Worm (Caenorhabditis elegans) whole organism, young adult: ENCODE data around the gene let-19.
A peak's percentile ranks its signal among the peaks of the same experiment; 100 is the strongest.

Source experiments
- B0019.2 ChIP-seq: fragments of 200-800 bp; sonication (Bioruptor generic); conservative IDR thresholded peaks from 2 replicates; pipeline ENCODE4 v1.3.6; 2022; ENCODE audit warnings: missing genetic modification reagents, missing genetic modification characterization, missing compliant biosample characterization
- F23B12.7 ChIP-seq: sonication (generic microtip); optimal IDR thresholded peaks from 2 replicates; lab custom pipeline; 2017; ENCODE audit warnings: missing genetic modification characterization, mild to moderate bottlenecking, missing compliant biosample characterization, antibody characterized with exemption, moderate library complexity; ENCODE audit not compliant: insufficient read depth
- F37B4.10 ChIP-seq: fragments of 200-800 bp; sonication (Bioruptor generic); IDR thresholded peaks from 2 replicates; pipeline ENCODE4 v1.3.6; 2022; ENCODE audit warnings: missing genetic modification characterization, missing compliant biosample characterization
- F39B2.1 ChIP-seq: fragments of 200-800 bp; sonication (Bioruptor generic); IDR thresholded peaks from 2 replicates; pipeline ENCODE4 v1.3.6; 2022; ENCODE audit warnings: missing genetic modification reagents, missing genetic modification characterization, missing compliant biosample characterization
- F52B5.7 ChIP-seq: sonication (generic microtip); optimal IDR thresholded peaks from 2 replicates; lab custom pipeline; 2016; ENCODE audit warnings: mild to moderate bottlenecking, missing genetic modification characterization, missing compliant biosample characterization
- F55B11.4 ChIP-seq: sonication (generic microtip); optimal IDR thresholded peaks from 2 replicates; lab custom pipeline; 2016; ENCODE audit warnings: missing compliant biosample characterization, missing genetic modification characterization, borderline replicate concordance; ENCODE audit not compliant: insufficient read depth
- T07F8.4 ChIP-seq: sonication (generic microtip); optimal IDR thresholded peaks from 2 replicates; lab custom pipeline; 2016; ENCODE audit warnings: mild to moderate bottlenecking, missing genetic modification characterization, moderate library complexity, missing compliant biosample characterization
- T26A5.8 ChIP-seq: sonication (generic microtip); optimal IDR thresholded peaks from 2 replicates; lab custom pipeline; 2016; ENCODE audit warnings: missing genetic modification characterization, missing compliant biosample characterization
- Y53F4B.3 ChIP-seq: fragments of 200-800 bp; sonication (Bioruptor generic); IDR thresholded peaks from 2 replicates; pipeline ENCODE4 v1.3.6; 2022; ENCODE audit warnings: missing genetic modification reagents, missing genetic modification characterization, missing compliant biosample characterization
- Y53G8AR.9 ChIP-seq: fragments of 200-800 bp; sonication (Bioruptor generic); conservative IDR thresholded peaks from 2 replicates; pipeline ENCODE4 v1.3.6; 2022; ENCODE audit warnings: missing genetic modification reagents, missing genetic modification characterization, missing compliant biosample characterization
- ZK185.1 ChIP-seq: sonication (generic microtip); optimal IDR thresholded peaks from 2 replicates; lab custom pipeline; 2016; ENCODE audit warnings: mild to moderate bottlenecking, missing genetic modification characterization, missing compliant biosample characterization; ENCODE audit not compliant: poor library complexity, severe bottlenecking
- ama-1 ChIP-seq, 3 experiments: fragments of 150-350 bp in 1 of 3; sonication (generic microtip) in 2 of 3; optimal IDR thresholded peaks; 2 replicates each; lab custom pipeline; 2014 to 2018; ENCODE audit warnings: missing biosample characterization in 2 of 3, missing genetic modification characterization in 2 of 3, missing genetic modification reagents in 2 of 3
- atf-7 ChIP-seq: sonication (generic microtip); optimal IDR thresholded peaks from 2 replicates; lab custom pipeline; 2017; ENCODE audit warnings: mild to moderate bottlenecking, missing genetic modification characterization, missing compliant biosample characterization
- athp-1 ChIP-seq: sonication (generic microtip); optimal IDR thresholded peaks from 2 replicates; lab custom pipeline; 2017; ENCODE audit warnings: mild to moderate bottlenecking, missing genetic modification characterization, missing compliant biosample characterization
- bed-2 ChIP-seq: fragments of 200-800 bp; sonication (Bioruptor generic); IDR thresholded peaks from 2 replicates; pipeline ENCODE4 v1.3.6; 2022; ENCODE audit warnings: missing genetic modification reagents, missing genetic modification characterization, missing compliant biosample characterization
- ccch-3 ChIP-seq: fragments of 200-800 bp; sonication (Bioruptor generic); optimal IDR thresholded peaks from 2 replicates; lab custom pipeline; 2018; ENCODE audit warnings: mild to moderate bottlenecking, missing genetic modification characterization, missing compliant biosample characterization
- cebp-2 ChIP-seq: fragments of 200-800 bp; sonication (Bioruptor generic); IDR thresholded peaks from 2 replicates; pipeline ENCODE4 v1.3.6; 2022; ENCODE audit warnings: missing genetic modification characterization, missing compliant biosample characterization
- chd-7 ChIP-seq: sonication (generic microtip); optimal IDR thresholded peaks from 2 replicates; lab custom pipeline; 2016; ENCODE audit warnings: mild to moderate bottlenecking, missing genetic modification characterization, moderate library complexity, missing compliant biosample characterization
- die-1 ChIP-seq: sonication (generic microtip); optimal IDR thresholded peaks from 2 replicates; lab custom pipeline; 2016; ENCODE audit warnings: missing genotype, mild to moderate bottlenecking, missing genetic modification characterization, missing compliant biosample characterization
- dpff-1 ChIP-seq: sonication (generic microtip); optimal IDR thresholded peaks from 2 replicates; lab custom pipeline; 2017; ENCODE audit warnings: mild to moderate bottlenecking, missing genetic modification characterization, missing compliant biosample characterization
- ekl-4 ChIP-seq: fragments of 200-800 bp; sonication (Bioruptor generic); IDR thresholded peaks from 2 replicates; pipeline ENCODE4 v1.3.6; 2022; ENCODE audit warnings: missing genetic modification reagents, missing genetic modification characterization, missing compliant biosample characterization
- ets-4 ChIP-seq: fragments of 200-800 bp; sonication (Bioruptor generic); optimal IDR thresholded peaks from 2 replicates; lab custom pipeline; 2018; ENCODE audit warnings: mild to moderate bottlenecking, missing genetic modification characterization, missing compliant biosample characterization
- fkh-3 ChIP-seq: sonication (generic microtip); optimal IDR thresholded peaks from 2 replicates; lab custom pipeline; 2016; ENCODE audit warnings: mild to moderate bottlenecking, missing genetic modification characterization, missing compliant biosample characterization
- gei-17 ChIP-seq: fragments of 200-800 bp; sonication (Bioruptor generic); optimal IDR thresholded peaks from 2 replicates; lab custom pipeline; 2018; ENCODE audit warnings: mild to moderate bottlenecking, missing genetic modification characterization, missing compliant biosample characterization
- hlh-26 ChIP-seq: fragments of 200-800 bp; sonication (Bioruptor generic); conservative IDR thresholded peaks from 2 replicates; pipeline ENCODE4 v1.3.6; 2022; ENCODE audit warnings: missing genetic modification reagents, missing genetic modification characterization, missing compliant biosample characterization
- hmg-1.2 ChIP-seq: fragments of 200-800 bp; sonication (Bioruptor generic); IDR thresholded peaks from 2 replicates; pipeline ENCODE4 v1.3.6; 2022; ENCODE audit warnings: missing genetic modification reagents, missing genetic modification characterization, missing compliant biosample characterization
- let-526 ChIP-seq: fragments of 200-800 bp; sonication (Bioruptor generic); IDR thresholded peaks from 2 replicates; pipeline ENCODE4 v1.3.6; 2022; ENCODE audit warnings: missing genetic modification reagents, missing genetic modification characterization, missing compliant biosample characterization
- let-607 ChIP-seq, 2 experiments: fragments of 200-800 bp in 1 of 2; sonication (Bioruptor generic) in 1 of 2; sonication (generic microtip) in 1 of 2; optimal IDR thresholded peaks; 2 replicates each; lab custom pipeline; 2016 to 2018; ENCODE audit warnings: mild to moderate bottlenecking in 2 of 2, missing compliant biosample characterization in 2 of 2, missing genetic modification characterization in 2 of 2, moderate library complexity in 2 of 2, missing genotype in 1 of 2
- lin-26 ChIP-seq: fragments of 200-800 bp; sonication (Bioruptor generic); IDR thresholded peaks from 2 replicates; pipeline ENCODE4 v1.3.6; 2022; ENCODE audit warnings: missing genetic modification reagents, missing genetic modification characterization, missing compliant biosample characterization
- lin-40 ChIP-seq: sonication (generic microtip); optimal IDR thresholded peaks from 2 replicates; lab custom pipeline; 2016; ENCODE audit warnings: missing genetic modification characterization, mild to moderate bottlenecking, missing compliant biosample characterization, missing genotype, missing genetic modification reagents
- lsl-1 ChIP-seq: fragments of 200-800 bp; sonication (Bioruptor generic); optimal IDR thresholded peaks from 2 replicates; lab custom pipeline; 2018; ENCODE audit warnings: mild to moderate bottlenecking, missing genetic modification characterization, moderate library complexity, missing compliant biosample characterization
- lsy-27 ChIP-seq: sonication (generic microtip); optimal IDR thresholded peaks from 2 replicates; lab custom pipeline; 2017; ENCODE audit warnings: missing genetic modification characterization, mild to moderate bottlenecking, missing compliant biosample characterization, antibody characterized with exemption, missing genotype, borderline replicate concordance; ENCODE audit not compliant: insufficient read depth
- madf-6 ChIP-seq: fragments of 200-800 bp; sonication (Bioruptor generic); IDR thresholded peaks from 2 replicates; pipeline ENCODE4 v1.3.6; 2022; ENCODE audit warnings: missing genetic modification reagents, missing genetic modification characterization, missing compliant biosample characterization
- mxl-1 ChIP-seq: sonication (generic microtip); optimal IDR thresholded peaks from 2 replicates; lab custom pipeline; 2016; ENCODE audit warnings: missing genetic modification characterization, missing compliant biosample characterization
- nfya-2 ChIP-seq: fragments of 200-800 bp; sonication (Bioruptor generic); IDR thresholded peaks from 2 replicates; pipeline ENCODE4 v1.3.6; 2022; ENCODE audit warnings: missing genetic modification reagents, missing genetic modification characterization, missing compliant biosample characterization
- nhr-120 ChIP-seq: fragments of 200-800 bp; sonication (Bioruptor generic); IDR thresholded peaks from 2 replicates; pipeline ENCODE4 v1.3.6; 2022; ENCODE audit warnings: missing genetic modification characterization, missing compliant biosample characterization
- nhr-27 ChIP-seq: fragments of 200-800 bp; sonication (Bioruptor generic); optimal IDR thresholded peaks from 2 replicates; lab custom pipeline; 2018; ENCODE audit warnings: mild to moderate bottlenecking, missing genetic modification characterization, moderate library complexity, missing compliant biosample characterization
- rcor-1 ChIP-seq: fragments of 200-800 bp; sonication (Bioruptor generic); IDR thresholded peaks from 2 replicates; pipeline ENCODE4 v1.3.6; 2022; ENCODE audit warnings: missing genetic modification reagents, missing genetic modification characterization, missing compliant biosample characterization
- sea-2 ChIP-seq: fragments of 200-800 bp; sonication (Bioruptor generic); IDR thresholded peaks from 2 replicates; pipeline ENCODE4 v1.3.6; 2022; ENCODE audit warnings: missing genetic modification characterization, missing compliant biosample characterization
- snpc-1.3 ChIP-seq: sonication (generic microtip); optimal IDR thresholded peaks from 2 replicates; lab custom pipeline; 2017; ENCODE audit warnings: missing genetic modification characterization, mild to moderate bottlenecking, missing compliant biosample characterization, antibody characterized with exemption, moderate library complexity, missing genotype, missing genetic modification reagents; ENCODE audit not compliant: insufficient read depth
- somi-1 ChIP-seq: fragments of 200-800 bp; sonication (Bioruptor generic); optimal IDR thresholded peaks from 2 replicates; lab custom pipeline; 2018; ENCODE audit warnings: mild to moderate bottlenecking, missing genetic modification characterization, missing compliant biosample characterization
- tlf-1 ChIP-seq: fragments of 200-800 bp; sonication (Bioruptor generic); optimal IDR thresholded peaks from 2 replicates; lab custom pipeline; 2018; ENCODE audit warnings: mild to moderate bottlenecking, missing genetic modification characterization, missing compliant biosample characterization
- xnd-1 ChIP-seq: sonication (generic microtip); optimal IDR thresholded peaks from 2 replicates; lab custom pipeline; 2016; ENCODE audit warnings: missing genotype, missing genetic modification reagents, missing genetic modification characterization, missing compliant biosample characterization
- zim-3 ChIP-seq: sonication (generic microtip); optimal IDR thresholded peaks from 2 replicates; lab custom pipeline; 2017; ENCODE audit warnings: mild to moderate bottlenecking, missing genetic modification characterization, moderate library complexity, missing compliant biosample characterization
- ztf-22 ChIP-seq: fragments of 200-800 bp; sonication (Bioruptor generic); optimal IDR thresholded peaks from 2 replicates; lab custom pipeline; 2018; ENCODE audit warnings: mild to moderate bottlenecking, missing genetic modification characterization, moderate library complexity, missing compliant biosample characterization
- ztf-25 ChIP-seq: fragments of 200-800 bp; sonication (Bioruptor generic); IDR thresholded peaks from 2 replicates; pipeline ENCODE4 v1.3.6; 2022; ENCODE audit warnings: missing genetic modification reagents, missing genetic modification characterization, missing compliant biosample characterization
- ztf-26 ChIP-seq: sonication (generic microtip); optimal IDR thresholded peaks from 2 replicates; lab custom pipeline; 2017; ENCODE audit warnings: missing genetic modification characterization, missing compliant biosample characterization

let-19 gene

ce11 chrII:8746298-8746775, 24.4 kb upstream of the let-19 start (continued):
- TF ChIP-seq snpc-1.3 (tag; lab: Kevin White, UChicago): no peak
- no peak for TF ChIP-seq lin-40 (tag; lab: Kevin White, UChicago)
- TF ChIP-seq let-607 (tag; optimal IDR thresholded peaks at IDR 0.05; lab: Kevin White, UChicago): peak in 1 of 2 experiments; percentile 51
- TF ChIP-seq somi-1 (GFP tag; lab: Kevin White, UChicago): no peak
- peak; percentile 31 for TF ChIP-seq fkh-3
- peak; percentile 23 for TF ChIP-seq athp-1
- 0 out of 2 replicates have a peak, but pooled peaks have one; percentile 52 for TF ChIP-seq ztf-25 (GFP tag; lab: Robert Waterston, UW)
- peak; percentile 56 for TF ChIP-seq ZK185.1
- peak; percentile 24 for TF ChIP-seq F52B5.7
- no peak for TF ChIP-seq cebp-2 (GFP tag; lab: Robert Waterston, UW)
- peak; percentile 23 for TF ChIP-seq ama-1 (optimal IDR thresholded peaks at IDR 0.05; lab: Kevin White, UChicago)
- TF ChIP-seq ama-1 (GFP tag; optimal IDR thresholded peaks at IDR 0.05; lab: Kevin White, UChicago): no peak
- no peak for TF ChIP-seq dpff-1 (tag; lab: Kevin White, UChicago)
- TF ChIP-seq lsy-27 (tag; lab: Kevin White, UChicago): no peak
- TF ChIP-seq nhr-120 (GFP tag; lab: Robert Waterston, UW): no peak
- TF ChIP-seq ekl-4 (GFP tag; lab: Robert Waterston, UW): no peak; the same call in 1 of the 2 replicates
- TF ChIP-seq rcor-1 (GFP tag; lab: Robert Waterston, UW): no peak
- peak; percentile 44; the same call in 1 of the 2 replicates for TF ChIP-seq let-526 (GFP tag; lab: Robert Waterston, UW)
- TF ChIP-seq hmg-1.2 (GFP tag; lab: Robert Waterston, UW): peak; percentile 23; the same call in 1 of the 2 replicates
- TF ChIP-seq T26A5.8: peak; percentile 45
- peak; percentile 79; the same call in 1 of the 2 replicates for TF ChIP-seq Y53G8AR.9
- no peak for TF ChIP-seq xnd-1 (tag; lab: Kevin White, UChicago)
- TF ChIP-seq F39B2.1 (GFP tag; lab: Robert Waterston, UW): no peak
- no peak for TF ChIP-seq F55B11.4 (tag; lab: Kevin White, UChicago)
- TF ChIP-seq B0019.2: no peak
- TF ChIP-seq lin-26 (GFP tag; lab: Robert Waterston, UW): 0 out of 2 replicates have a peak, but pooled peaks have one; percentile 47
- TF ChIP-seq ztf-26 (tag; lab: Kevin White, UChicago): peak; percentile 47
- no peak for TF ChIP-seq chd-7 (tag; lab: Kevin White, UChicago)
- TF ChIP-seq T07F8.4 (tag; lab: Kevin White, UChicago): no peak
- peak; percentile 70 for TF ChIP-seq ets-4 (GFP tag; lab: Kevin White, UChicago)
- TF ChIP-seq hlh-26 (GFP tag; lab: Robert Waterston, UW): no peak
- TF ChIP-seq gei-17 (GFP tag; lab: Kevin White, UChicago): peak; percentile 37
- TF ChIP-seq die-1 (tag; lab: Kevin White, UChicago): peak; percentile 13
- no peak for TF ChIP-seq nfya-2 (GFP tag; lab: Robert Waterston, UW)
- no peak for TF ChIP-seq bed-2 (GFP tag; lab: Robert Waterston, UW)
- 0 out of 2 replicates have a peak, but pooled peaks have one; percentile 48 for TF ChIP-seq F37B4.10 (GFP tag; lab: Robert Waterston, UW)
- TF ChIP-seq madf-6 (GFP tag; lab: Robert Waterston, UW): no peak
- no peak for TF ChIP-seq ccch-3 (GFP tag; lab: Kevin White, UChicago)
- no peak for TF ChIP-seq ztf-22 (GFP tag; lab: Kevin White, UChicago)
- TF ChIP-seq F23B12.7 (tag; lab: Kevin White, UChicago): no peak
- peak; percentile 77 for TF ChIP-seq zim-3
- no peak for TF ChIP-seq nhr-27 (tag; lab: Kevin White, UChicago)
- no peak for TF ChIP-seq lsl-1 (GFP tag; lab: Kevin White, UChicago)
- TF ChIP-seq sea-2 (GFP tag; lab: Robert Waterston, UW): no peak
- no peak; the same call in 1 of the 2 replicates for TF ChIP-seq Y53F4B.3
- no peak for TF ChIP-seq mxl-1 (tag; lab: Kevin White, UChicago)
- no peak for TF ChIP-seq atf-7 (tag; lab: Kevin White, UChicago)
- peak; percentile 52 for TF ChIP-seq tlf-1 (GFP tag; lab: Kevin White, UChicago)
